Worm (Caenorhabditis elegans): ENCODE results near the gene srt-54.

ce11 chrII:97992-98763 lies 18.8 kb upstream of the srt-54 start, which contains the start of the genes luc-7L3 and sftb-6:
- TF ChIP-seq hlh-13 (GFP tag; optimal IDR thresholded peaks at IDR 0.05) (no peak), ceh-45 (GFP tag; IDR thresholded peaks at IDR 0.05) (no peak), pag-3 (tag; optimal IDR thresholded peaks at IDR 0.05; ENCODE audit: borderline replicate concordance) (no peak), ceh-30 (tag; optimal IDR thresholded peaks at IDR 0.05) (no peak), fkh-10 (GFP tag; optimal IDR thresholded peaks at IDR 0.05) (no peak), tbx-7 (tag; optimal IDR thresholded peaks at IDR 0.05) (no peak), ets-4 (tag; optimal IDR thresholded peaks at IDR 0.05) (no peak), pha-4 (tag; optimal IDR thresholded peaks at IDR 0.05) (no peak), pqm-1 (tag; optimal IDR thresholded peaks at IDR 0.05) (no peak), fkh-6 (tag; optimal IDR thresholded peaks at IDR 0.05) (no peak)
